Fruit fly (Drosophila melanogaster) whole organism, wandering third instar larva: ENCODE results near the gene CG17026.

ENCODE experiments used
- Abd-B ChIP-seq: fragments of >200 bp; optimal IDR thresholded peaks from 2 replicates; lab custom pipeline; 2017; ENCODE audit warnings: missing biosample characterization, missing genetic modification characterization
- CG32264 ChIP-seq: fragments of 200-800 bp; sonication (Bioruptor generic); optimal IDR thresholded peaks from 2 replicates; lab custom pipeline; 2016; ENCODE audit warnings: missing biosample characterization, missing genetic modification characterization
- CG9705 ChIP-seq: fragments of 200-800 bp; sonication (Bioruptor generic); optimal IDR thresholded peaks from 2 replicates; lab custom pipeline; 2018; ENCODE audit warnings: missing biosample characterization, mild to moderate bottlenecking, missing genetic modification characterization
- CrebA ChIP-seq: fragments of 200-800 bp; sonication (Bioruptor generic); optimal IDR thresholded peaks from 2 replicates; lab custom pipeline; 2016; ENCODE audit warnings: missing biosample characterization, mild to moderate bottlenecking, missing genetic modification characterization, borderline replicate concordance
- Dfd ChIP-seq: fragments of >200 bp; optimal IDR thresholded peaks from 2 replicates; lab custom pipeline; 2017; ENCODE audit warnings: missing biosample characterization, missing genetic modification characterization
- Dif ChIP-seq: fragments of 200-275, 200-300 bp; sonication (Bioruptor generic); optimal IDR thresholded peaks from 2 replicates; lab custom pipeline; 2018; ENCODE audit warnings: missing biosample characterization, missing genetic modification characterization; ENCODE audit not compliant: partially characterized antibody
- HLH106 ChIP-seq: fragments of 200-800 bp; optimal IDR thresholded peaks from 3 replicates; lab custom pipeline; 2019; ENCODE audit warnings: missing biosample characterization, mild to moderate bottlenecking, missing genetic modification characterization, moderate library complexity
- Hnf4 ChIP-seq: fragments of 200-800 bp; sonication (Bioruptor generic); optimal IDR thresholded peaks from 2 replicates; lab custom pipeline; 2016; ENCODE audit warnings: missing biosample characterization, mild to moderate bottlenecking, missing genetic modification characterization
- Hr78 ChIP-seq: fragments of >200 bp; optimal IDR thresholded peaks from 2 replicates; lab custom pipeline; 2017; ENCODE audit warnings: missing biosample characterization, missing genetic modification characterization
- Hr83 ChIP-seq: fragments of 200-300 bp; sonication (Bioruptor generic); optimal IDR thresholded peaks from 2 replicates; lab custom pipeline; 2016; ENCODE audit warnings: missing biosample characterization, mild to moderate bottlenecking, missing genetic modification characterization, moderate library complexity; ENCODE audit not compliant: poor library complexity, severe bottlenecking
- Jra ChIP-seq: sonication (Bioruptor generic); optimal IDR thresholded peaks from 2 replicates; lab custom pipeline; 2016; ENCODE audit warnings: missing biosample characterization, missing genetic modification characterization
- Mio ChIP-seq: sonication (Bioruptor generic); optimal IDR thresholded peaks from 2 replicates; lab custom pipeline; 2016; ENCODE audit warnings: missing biosample characterization, missing genetic modification characterization
- N ChIP-seq: fragments of >200 bp; optimal IDR thresholded peaks from 2 replicates; lab custom pipeline; 2018; ENCODE audit warnings: missing biosample characterization, missing external identifiers, missing genetic modification characterization
- OdsH ChIP-seq: fragments of 200-800 bp; sonication (Bioruptor generic); optimal IDR thresholded peaks from 2 replicates; lab custom pipeline; 2016; ENCODE audit warnings: missing biosample characterization, mild to moderate bottlenecking, missing genetic modification characterization
- Rel ChIP-seq, 2 experiments: fragments of 200-800 bp; sonication (Bioruptor generic) in 1 of 2; optimal IDR thresholded peaks; 2 replicates in 1 of 2; 3 replicates in 1 of 2; lab custom pipeline; 2016 to 2019; ENCODE audit warnings: mild to moderate bottlenecking in 2 of 2, missing biosample characterization in 2 of 2, missing genetic modification characterization in 2 of 2, moderate library complexity in 1 of 2
- Sp1 ChIP-seq: fragments of 200-800 bp; sonication (Bioruptor generic); optimal IDR thresholded peaks from 3 replicates; lab custom pipeline; 2019; ENCODE audit warnings: missing biosample characterization, mild to moderate bottlenecking, missing genetic modification characterization, moderate library complexity
- br ChIP-seq: fragments of 200-800 bp; sonication (Bioruptor generic); optimal IDR thresholded peaks from 2 replicates; lab custom pipeline; 2016; ENCODE audit warnings: missing biosample characterization, missing genetic modification characterization
- brk ChIP-seq: fragments of 200-800 bp; sonication (Bioruptor generic); optimal IDR thresholded peaks from 2 replicates; lab custom pipeline; 2016; ENCODE audit warnings: missing biosample characterization, mild to moderate bottlenecking, missing genetic modification characterization
- ey ChIP-seq: fragments of 200-800 bp; sonication (Bioruptor generic); optimal IDR thresholded peaks from 2 replicates; lab custom pipeline; 2016; ENCODE audit warnings: missing biosample characterization, missing genetic modification characterization
- foxo ChIP-seq, 2 experiments: fragments of 200-800 bp; sonication (Bioruptor generic); optimal IDR thresholded peaks; 2 replicates in 1 of 2; 3 replicates in 1 of 2; lab custom pipeline; 2016 to 2017; ENCODE audit warnings: missing biosample characterization in 2 of 2, missing genetic modification characterization in 2 of 2
- h ChIP-seq: fragments of 200-800 bp; sonication (Bioruptor generic); optimal IDR thresholded peaks from 3 replicates; lab custom pipeline; 2016; ENCODE audit warnings: missing biosample characterization, mild to moderate bottlenecking, missing genetic modification characterization
- jim ChIP-seq: fragments of 175-275, 200-325 bp; sonication (Bioruptor generic); optimal IDR thresholded peaks from 2 replicates; lab custom pipeline; 2016; ENCODE audit warnings: missing biosample characterization, mild to moderate bottlenecking, missing genetic modification characterization
- lola ChIP-seq: fragments of >200 bp; optimal IDR thresholded peaks from 2 replicates; lab custom pipeline; 2017; ENCODE audit warnings: missing biosample characterization, missing genetic modification characterization
- psq ChIP-seq: fragments of 200-800 bp; sonication (Bioruptor generic); optimal IDR thresholded peaks from 3 replicates; lab custom pipeline; 2017; ENCODE audit warnings: missing biosample characterization, mild to moderate bottlenecking, missing genetic modification characterization, moderate library complexity
- rgr ChIP-seq: fragments of 200-800 bp; sonication (Bioruptor generic); optimal IDR thresholded peaks from 3 replicates; lab custom pipeline; 2016; ENCODE audit warnings: missing biosample characterization, mild to moderate bottlenecking, missing genetic modification characterization
- sage ChIP-seq: fragments of 200-800 bp; sonication (Bioruptor generic); optimal IDR thresholded peaks from 2 replicates; lab custom pipeline; 2016; ENCODE audit warnings: missing biosample characterization, mild to moderate bottlenecking, missing genetic modification characterization
- sv ChIP-seq: fragments of 200-800 bp; sonication (Bioruptor generic); optimal IDR thresholded peaks from 3 replicates; lab custom pipeline; 2016; ENCODE audit warnings: missing biosample characterization, missing genetic modification characterization
- tai ChIP-seq: sonication (Bioruptor generic); optimal IDR thresholded peaks from 2 replicates; lab custom pipeline; 2016; ENCODE audit warnings: missing biosample characterization, missing genetic modification characterization
- usp ChIP-seq: fragments of >200 bp; optimal IDR thresholded peaks from 2 replicates; lab custom pipeline; 2017; ENCODE audit warnings: missing biosample characterization, missing genetic modification characterization

Gene CG17026

DNA sequence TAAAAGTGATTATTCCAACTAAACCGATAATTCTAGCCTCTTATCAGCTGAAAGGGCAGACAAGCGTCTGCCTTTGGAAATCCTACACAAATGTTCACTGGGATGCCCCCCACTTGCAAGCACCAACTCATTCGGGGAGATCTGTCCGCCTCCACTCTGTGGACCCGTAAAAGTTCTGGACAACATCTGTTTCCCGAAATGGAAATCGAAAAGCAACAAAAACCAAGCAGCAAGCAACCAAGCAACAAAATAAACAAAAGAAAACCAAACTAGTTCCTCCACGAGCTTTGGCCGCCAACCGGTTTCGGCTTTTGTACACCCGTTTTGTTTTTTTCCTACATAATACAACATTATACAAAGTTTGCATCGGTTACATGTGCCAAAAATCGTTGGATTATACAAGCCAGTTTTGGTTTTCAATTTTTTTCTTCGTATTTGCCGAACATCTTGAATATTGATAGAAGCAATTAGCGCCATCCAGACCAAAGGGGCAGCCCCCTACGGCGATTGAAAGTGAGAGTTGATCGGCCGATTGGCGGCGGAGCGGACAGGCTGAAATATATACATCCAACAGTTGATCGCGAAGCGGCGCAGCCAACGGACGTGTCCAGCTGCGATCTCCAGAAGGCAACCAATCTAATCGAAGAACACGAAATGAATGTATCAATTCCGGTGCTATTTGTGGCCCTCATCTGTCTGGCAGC, 16.4 kb upstream of the CG17026 start, which contains the start of gene CG17032:
Gene CG17032, plus strand, starts transcription at position 232 of the 704 bp plus-strand sequence.
- TF ChIP-seq Dif (GFP tag; lab: Kevin White, UChicago) (no peak), usp (no peak), ey (GFP tag; lab: Kevin White, UChicago) (no peak), psq (peak; percentile 22), foxo (GFP tag; optimal IDR thresholded peaks at IDR 0.05; lab: Kevin White, UChicago) (no peak), Hr83 (GFP tag; lab: Kevin White, UChicago) (no peak), OdsH (no peak), Rel (GFP tag; optimal IDR thresholded peaks at IDR 0.05; lab: Kevin White, UChicago) (no peak), Rel (tag; optimal IDR thresholded peaks at IDR 0.05; lab: Kevin White, UChicago) (peak; percentile 92), Abd-B (GFP tag; lab: Kevin White, UChicago) (no peak), rgr (GFP tag; lab: Kevin White, UChicago) (no peak), CrebA (GFP tag; lab: Kevin White, UChicago) (no peak), Hr78 (GFP tag; lab: Kevin White, UChicago) (no peak), Dfd (no peak), Hnf4 (GFP tag; lab: Kevin White, UChicago) (no peak), HLH106 (tag; lab: Kevin White, UChicago) (no peak)

DNA sequence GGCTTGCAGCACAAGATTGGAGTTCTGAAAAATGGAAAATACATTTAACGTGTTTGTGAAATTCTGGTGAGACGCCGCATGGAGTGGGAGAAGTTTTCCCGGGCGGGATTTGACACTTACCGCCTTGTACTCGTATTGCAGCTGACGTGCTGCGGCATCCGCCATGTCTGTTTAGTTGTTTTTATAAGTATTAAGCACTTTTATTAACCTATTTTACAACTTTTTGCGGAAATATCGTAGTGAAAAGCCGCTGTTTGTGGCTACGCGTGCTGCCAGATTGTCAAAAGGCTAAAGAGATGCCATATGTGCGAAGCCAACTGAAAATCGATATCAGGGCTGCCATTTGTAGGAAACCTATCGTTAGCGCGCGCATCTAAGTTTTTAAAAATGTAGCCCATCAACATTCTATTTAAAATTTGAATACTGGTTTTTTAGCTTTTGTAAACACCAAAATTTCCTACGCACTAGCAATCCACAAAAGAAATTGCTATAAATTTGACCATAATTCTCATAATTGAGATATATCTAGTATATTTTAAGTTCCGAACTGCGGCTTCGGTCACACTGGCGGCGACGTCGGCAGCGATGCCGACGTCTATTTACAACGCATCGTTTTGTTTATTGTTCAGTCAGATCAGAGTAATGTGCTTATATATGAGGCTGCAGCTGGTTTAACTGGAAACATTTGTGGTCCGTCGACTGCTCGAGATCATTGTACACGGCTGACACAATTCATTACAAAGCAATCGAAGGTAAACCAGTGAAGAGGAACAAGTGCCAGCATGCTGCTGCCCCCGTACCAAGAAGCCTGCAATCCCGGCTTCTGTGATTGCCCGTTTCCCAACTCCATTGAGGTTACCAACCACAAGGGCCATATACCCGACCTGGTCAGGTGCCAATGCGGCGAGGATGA, 7.3 kb upstream of the CG17026 start, which contains the start of the genes Brr2 and CG10516:
Gene Brr2, minus strand, starts transcription at position 285 of the 913 bp plus-strand sequence.
Gene CG10516, plus strand, starts transcription at position 617 of the 913 bp plus-strand sequence.
- TF ChIP-seq CG9705 (GFP tag; lab: Kevin White, UChicago) (peak; percentile 5), ey (GFP tag; lab: Kevin White, UChicago) (peak; percentile 34), usp (no peak), psq (peak; percentile 32), Dif (GFP tag; lab: Kevin White, UChicago) (no peak), sv (GFP tag; lab: Kevin White, UChicago) (peak; percentile 30), Hr83 (GFP tag; lab: Kevin White, UChicago) (peak; percentile 56), tai (GFP tag; lab: Kevin White, UChicago) (no peak)

DNA sequence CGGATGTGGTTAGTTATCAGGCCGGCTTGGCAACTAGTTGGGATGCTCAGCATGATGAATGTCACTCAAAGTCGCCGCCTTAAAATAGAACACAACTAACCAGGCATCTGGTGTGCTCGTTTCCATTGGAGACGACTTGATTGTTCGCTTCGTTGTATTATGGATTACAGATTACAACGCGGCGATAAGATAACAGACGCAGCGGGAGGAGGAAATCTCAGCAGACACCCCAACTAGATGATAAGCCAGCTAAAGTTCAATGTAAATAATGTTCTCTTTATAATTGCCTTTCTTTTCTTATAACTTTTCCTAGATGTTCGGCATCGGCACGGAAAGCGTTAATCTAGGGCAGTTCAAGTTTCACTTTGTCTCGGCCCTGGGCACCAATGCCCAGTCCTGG, 6.5 kb upstream of the CG17026 start:
- TF ChIP-seq br (GFP tag; lab: Kevin White, UChicago) (no peak), brk (GFP tag; lab: Kevin White, UChicago) (no peak), CG32264 (GFP tag; lab: Kevin White, UChicago) (no peak), psq (no peak), Hr83 (GFP tag; lab: Kevin White, UChicago) (no peak), usp (no peak), Sp1 (GFP tag; lab: Kevin White, UChicago) (no peak), Abd-B (GFP tag; lab: Kevin White, UChicago) (no peak), Jra (GFP tag; lab: Kevin White, UChicago) (no peak)
- TF ChIP-seq, all 38 proteins: peak for 0

DNA sequence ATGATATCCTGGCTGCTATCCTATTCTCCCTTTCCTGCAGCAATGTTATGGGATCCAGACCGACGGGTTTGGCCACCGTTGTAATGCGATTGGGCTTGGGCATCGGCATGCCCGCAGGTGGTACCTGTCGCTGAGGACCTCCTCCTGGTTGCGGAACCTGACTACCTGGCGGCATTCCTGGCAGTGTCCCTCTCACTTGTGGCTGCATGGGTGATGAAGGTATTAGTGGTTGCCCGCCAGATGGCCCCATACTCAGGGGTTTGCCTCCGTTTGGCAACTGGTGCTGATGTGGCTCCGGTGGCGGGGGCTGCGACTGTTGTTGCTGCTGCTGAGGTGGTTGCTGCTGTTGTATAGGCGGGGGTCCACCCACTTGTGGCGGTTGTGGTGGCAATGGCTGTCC, 1.0 kb upstream of the CG17026 start:
- no peak for TF ChIP-seq Dif (GFP tag; lab: Kevin White, UChicago)
- TF ChIP-seq sage (GFP tag; lab: Kevin White, UChicago) = no peak
- TF ChIP-seq sv (GFP tag; lab: Kevin White, UChicago) = no peak
- no peak for TF ChIP-seq rgr (GFP tag; lab: Kevin White, UChicago)
- TF ChIP-seq br (GFP tag; lab: Kevin White, UChicago) = no peak
- TF ChIP-seq Rel (GFP tag; optimal IDR thresholded peaks at IDR 0.05; lab: Kevin White, UChicago) = no peak
- no peak for TF ChIP-seq Rel (tag; optimal IDR thresholded peaks at IDR 0.05; lab: Kevin White, UChicago)
- TF ChIP-seq brk (GFP tag; lab: Kevin White, UChicago) = no peak
- no peak for TF ChIP-seq CG32264 (GFP tag; lab: Kevin White, UChicago)
- TF ChIP-seq Hnf4 (GFP tag; lab: Kevin White, UChicago) = no peak
- no peak for TF ChIP-seq Abd-B (GFP tag; lab: Kevin White, UChicago)
- TF ChIP-seq jim (GFP tag; lab: Kevin White, UChicago) = no peak
- no peak for TF ChIP-seq OdsH
- no peak for TF ChIP-seq lola (GFP tag; lab: Kevin White, UChicago)
- TF ChIP-seq tai (GFP tag; lab: Kevin White, UChicago) = no peak
- TF ChIP-seq h (GFP tag; lab: Kevin White, UChicago) = no peak
- TF ChIP-seq N (GFP tag; lab: Kevin White, UChicago) = no peak
- no peak for TF ChIP-seq Mio
